Worm (Caenorhabditis elegans): ENCODE measurements around the gene D2096.10.

ce11 chrIV:8376923-8377322, 12.1 kb downstream of the D2096.10 start:
- TF ChIP-seq hnd-1 (tag; optimal IDR thresholded peaks at IDR 0.05), result no peak
- no peak for TF ChIP-seq tra-4 (tag; optimal IDR thresholded peaks at IDR 0.05)
- TF ChIP-seq ama-1 (optimal IDR thresholded peaks at IDR 0.05), result no peak
- TF ChIP-seq ceh-36 (tag; optimal IDR thresholded peaks at IDR 0.05), result no peak
- no peak for TF ChIP-seq aly-1 (tag; optimal IDR thresholded peaks at IDR 0.05)
- TF ChIP-seq ets-7 (tag; optimal IDR thresholded peaks at IDR 0.05), result no peak
- no peak for TF ChIP-seq scrt-1 (GFP tag; IDR thresholded peaks at IDR 0.05)

Measured in whole organism, early embryonic.